Worm (Caenorhabditis elegans) whole organism, L1 larva: Measurements from ENCODE around the gene C09G12.17.

Source experiments
- C04F5.9 ChIP-seq: sonication (generic microtip); optimal IDR thresholded peaks from 2 replicates; lab custom pipeline; 2016; ENCODE audit warnings: missing genetic modification characterization, missing compliant biosample characterization
- C16A3.4 ChIP-seq: fragments of 150-350 bp; optimal IDR thresholded peaks from 2 replicates; lab custom pipeline; 2014; ENCODE audit warnings: missing biosample characterization, missing genetic modification characterization
- C34B4.2 ChIP-seq: sonication (generic microtip); optimal IDR thresholded peaks from 2 replicates; lab custom pipeline; 2017; ENCODE audit warnings: mild to moderate bottlenecking, missing genetic modification characterization, missing compliant biosample characterization
- blmp-1 ChIP-seq: fragments of 150-350 bp; optimal IDR thresholded peaks from 2 replicates; lab custom pipeline; 2014; ENCODE audit warnings: missing biosample characterization, missing genetic modification characterization
- ceh-8 ChIP-seq: fragments of 200-800 bp; sonication (Bioruptor generic); optimal IDR thresholded peaks from 2 replicates; lab custom pipeline; 2018; ENCODE audit warnings: mild to moderate bottlenecking, missing genetic modification characterization, moderate library complexity, missing compliant biosample characterization
- ceh-90 ChIP-seq: sonication (generic microtip); optimal IDR thresholded peaks from 2 replicates; lab custom pipeline; 2016; ENCODE audit warnings: missing genetic modification characterization, missing compliant biosample characterization
- ces-1 ChIP-seq: fragments of 150-350 bp; optimal IDR thresholded peaks from 2 replicates; lab custom pipeline; 2014; ENCODE audit warnings: missing biosample characterization, missing genetic modification reagents, missing genetic modification characterization
- dpl-1 ChIP-seq, 3 experiments: fragments of 150-350 bp in 2 of 3; sonication (generic microtip) in 1 of 3; optimal IDR thresholded peaks; 2 replicates each; lab custom pipeline; 2014 to 2017; ENCODE audit warnings: missing biosample characterization in 3 of 3, missing genetic modification characterization in 3 of 3, missing genetic modification reagents in 3 of 3
- efl-1 ChIP-seq, 4 experiments: fragments of 150-350 bp; optimal IDR thresholded peaks in 3 of 4; peaks in 1 of 4; 1 replicate in 1 of 4; 2 replicates in 3 of 4; lab custom pipeline; 2014; ENCODE audit warnings: missing biosample characterization in 2 of 4, missing genetic modification characterization in 2 of 4, missing genetic modification reagents in 2 of 4
- efl-3 ChIP-seq: fragments of 200-800 bp; sonication (Bioruptor generic); optimal IDR thresholded peaks from 2 replicates; lab custom pipeline; 2018; ENCODE audit warnings: mild to moderate bottlenecking, missing genetic modification characterization, missing compliant biosample characterization
- egl-27 ChIP-seq, 2 experiments: fragments of 150-350 bp in 1 of 2; sonication (generic microtip); optimal IDR thresholded peaks; 3 replicates each; lab custom pipeline; 2017 to 2018; ENCODE audit warnings: missing biosample characterization in 2 of 2, missing genetic modification characterization in 2 of 2, missing genetic modification reagents in 2 of 2
- elt-2 ChIP-seq: sonication (generic microtip); optimal IDR thresholded peaks from 2 replicates; lab custom pipeline; 2016; ENCODE audit warnings: missing genetic modification characterization, mild to moderate bottlenecking, inconsistent platforms, missing compliant biosample characterization, missing genetic modification reagents
- fkh-10 ChIP-seq: sonication (generic microtip); optimal IDR thresholded peaks from 2 replicates; lab custom pipeline; 2017; ENCODE audit warnings: missing biosample characterization, missing genetic modification reagents, missing genetic modification characterization
- fos-1 ChIP-seq: fragments of 150-350 bp; optimal IDR thresholded peaks from 2 replicates; lab custom pipeline; 2014; ENCODE audit warnings: missing biosample characterization, missing genetic modification characterization
- hpl-2 ChIP-seq: fragments of 150-350 bp; optimal IDR thresholded peaks from 2 replicates; lab custom pipeline; 2014; ENCODE audit warnings: missing biosample characterization, missing genetic modification reagents, missing genetic modification characterization
- isw-1 ChIP-seq: fragments of 200-800 bp; sonication (Bioruptor generic); IDR thresholded peaks from 2 replicates; pipeline ENCODE4 v1.3.6; 2022; ENCODE audit warnings: missing genetic modification characterization, missing compliant biosample characterization
- jun-1 ChIP-seq: fragments of 150-350 bp; optimal IDR thresholded peaks from 2 replicates; lab custom pipeline; 2014; ENCODE audit warnings: missing biosample characterization, missing genetic modification reagents, missing genetic modification characterization
- lin-13 ChIP-seq: fragments of 150-350 bp; optimal IDR thresholded peaks from 2 replicates; lab custom pipeline; 2014; ENCODE audit warnings: missing biosample characterization, missing genetic modification reagents, missing genetic modification characterization
- lin-14 ChIP-seq: fragments of 200-800 bp; sonication (Bioruptor generic); optimal IDR thresholded peaks from 2 replicates; lab custom pipeline; 2018; ENCODE audit warnings: mild to moderate bottlenecking, missing genetic modification characterization, moderate library complexity, missing compliant biosample characterization
- lin-15B ChIP-seq: fragments of 150-350 bp; sonication (generic microtip); optimal IDR thresholded peaks from 3 replicates; lab custom pipeline; 2014; ENCODE audit warnings: missing biosample characterization, missing genetic modification characterization
- lin-35 ChIP-seq, 2 experiments: fragments of 150-350 bp; optimal IDR thresholded peaks; 2 replicates each; lab custom pipeline; 2014; ENCODE audit warnings: missing biosample characterization in 2 of 2, missing genetic modification characterization in 2 of 2, missing genetic modification reagents in 2 of 2
- lin-39 ChIP-seq: fragments of 150-350 bp; optimal IDR thresholded peaks from 2 replicates; lab custom pipeline; 2014; ENCODE audit warnings: missing biosample characterization, missing genetic modification reagents, missing genetic modification characterization
- lir-3 ChIP-seq: sonication (generic microtip); optimal IDR thresholded peaks from 2 replicates; lab custom pipeline; 2016; ENCODE audit warnings: mild to moderate bottlenecking, missing genetic modification characterization, moderate library complexity, missing compliant biosample characterization; ENCODE audit not compliant: poor library complexity
- lsy-2 ChIP-seq, 2 experiments: fragments of 150-350 bp; optimal IDR thresholded peaks; 2 replicates each; lab custom pipeline; 2014; ENCODE audit warnings: missing biosample characterization in 2 of 2, missing genetic modification characterization in 2 of 2
- mep-1 ChIP-seq: fragments of 150-350 bp; optimal IDR thresholded peaks from 2 replicates; lab custom pipeline; 2014; ENCODE audit warnings: missing biosample characterization, missing genetic modification characterization
- nhr-11 ChIP-seq: fragments of 150-350 bp; optimal IDR thresholded peaks from 2 replicates; lab custom pipeline; 2014; ENCODE audit warnings: missing biosample characterization, missing genetic modification characterization
- nhr-237 ChIP-seq: fragments of 150-350 bp; optimal IDR thresholded peaks from 2 replicates; lab custom pipeline; 2014; ENCODE audit warnings: missing biosample characterization, missing genetic modification characterization
- nhr-71 ChIP-seq: sonication (generic microtip); optimal IDR thresholded peaks from 2 replicates; lab custom pipeline; 2016; ENCODE audit warnings: mild to moderate bottlenecking, missing genetic modification characterization, moderate library complexity, missing compliant biosample characterization
- nhr-77 ChIP-seq: fragments of 150-350 bp; optimal IDR thresholded peaks from 2 replicates; lab custom pipeline; 2014; ENCODE audit warnings: missing biosample characterization, missing genetic modification characterization
- pag-3 ChIP-seq: sonication (generic microtip); optimal IDR thresholded peaks from 2 replicates; lab custom pipeline; 2017; ENCODE audit warnings: missing genetic modification characterization, mild to moderate bottlenecking, missing compliant biosample characterization, antibody characterized with exemption, borderline replicate concordance; ENCODE audit not compliant: insufficient read depth
- skn-1 ChIP-seq: fragments of 150-350 bp; optimal IDR thresholded peaks from 2 replicates; lab custom pipeline; 2014; ENCODE audit warnings: missing biosample characterization, missing genetic modification characterization
- snu-23 ChIP-seq: sonication (generic microtip); optimal IDR thresholded peaks from 2 replicates; lab custom pipeline; 2016; ENCODE audit warnings: missing genetic modification characterization, missing compliant biosample characterization
- sox-4 ChIP-seq: sonication (generic microtip); optimal IDR thresholded peaks from 2 replicates; lab custom pipeline; 2016; ENCODE audit warnings: missing genetic modification characterization, missing compliant biosample characterization
- unc-130 ChIP-seq: fragments of 150-350 bp; optimal IDR thresholded peaks from 2 replicates; lab custom pipeline; 2017; ENCODE audit warnings: missing biosample characterization, missing genetic modification characterization, inconsistent platforms
- unc-86 ChIP-seq: sonication (generic microtip); optimal IDR thresholded peaks from 2 replicates; lab custom pipeline; 2016; ENCODE audit warnings: missing genetic modification characterization, missing compliant biosample characterization
- xbp-1 ChIP-seq: sonication (generic microtip); optimal IDR thresholded peaks from 2 replicates; lab custom pipeline; 2016; ENCODE audit warnings: missing genetic modification characterization, missing compliant biosample characterization
- zag-1 ChIP-seq: fragments of 150-350 bp; optimal IDR thresholded peaks from 2 replicates; lab custom pipeline; 2014; ENCODE audit warnings: missing biosample characterization, missing genetic modification characterization

C09G12.17 gene

DNA sequence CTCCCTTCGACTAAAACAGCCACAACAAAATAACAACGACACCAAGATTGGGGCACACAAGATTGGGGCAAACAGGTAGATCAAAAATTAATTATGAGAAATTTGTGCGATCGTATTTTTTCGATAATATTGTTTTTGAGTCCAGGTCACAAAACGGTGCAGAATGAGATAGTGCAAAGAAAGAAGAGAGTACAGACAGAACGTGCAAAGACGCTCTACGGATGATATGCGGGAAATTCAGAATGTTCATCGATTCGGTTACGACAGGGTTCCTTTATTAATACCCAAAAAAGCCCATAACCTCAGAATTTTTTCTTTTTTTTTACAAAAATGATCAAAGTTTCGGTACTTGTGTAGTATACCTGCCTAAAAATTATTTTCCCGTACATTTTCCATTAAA is 43.0 kb upstream of the C09G12.17 start:
- TF ChIP-seq snu-23 (GFP tag; lab: Kevin White, UChicago) (peak; percentile 16), lsy-2 (tag; optimal IDR thresholded peaks at IDR 0.05; lab: Kevin White, UChicago) (peak in 1 of 2 experiments; percentile 56), lin-35 (GFP tag; optimal IDR thresholded peaks at IDR 0.05; lab: Kevin White, UChicago) (peak; percentile 10 to 62), egl-27 (tag; optimal IDR thresholded peaks at IDR 0.05; lab: Kevin White, UChicago) (no peak), efl-1 (optimal IDR thresholded peaks at IDR 0.05; lab: Kevin White, UChicago) (peak; percentile 2 to 58), efl-1 (GFP tag; optimal IDR thresholded peaks at IDR 0.05 in 1 of 2; lab: Kevin White, UChicago) (peak in 1 of 2 experiments; percentile 54), dpl-1 (GFP tag; optimal IDR thresholded peaks at IDR 0.05; lab: Kevin White, UChicago) (peak; percentile 17 to 53 (median 30)), mep-1 (tag; lab: Kevin White, UChicago) (no peak)

DNA sequence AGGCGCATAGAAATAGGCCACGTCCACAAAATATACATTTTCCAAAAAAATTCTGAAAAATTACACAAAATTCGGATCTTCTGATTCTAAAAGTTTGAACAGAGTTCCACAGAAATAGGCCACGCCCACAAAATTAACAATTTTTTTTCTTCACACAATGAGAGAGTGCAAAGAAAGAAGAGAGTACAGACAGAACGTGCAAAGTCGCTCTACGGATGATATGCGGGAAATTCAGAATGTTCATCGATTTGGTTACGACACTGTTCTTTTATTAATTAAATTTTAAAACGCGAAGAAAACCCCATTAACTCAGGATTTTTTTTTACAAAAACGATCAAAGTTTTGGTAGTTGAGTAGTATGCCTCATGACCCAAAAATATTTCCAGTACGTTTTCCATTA is 36.7 kb upstream of the C09G12.17 start:
- no peak for TF ChIP-seq zag-1 (tag; lab: Kevin White, UChicago)
- TF ChIP-seq C16A3.4 (tag; lab: Kevin White, UChicago) = peak; percentile 1
- TF ChIP-seq fkh-10 (GFP tag; lab: Kevin White, UChicago) = no peak
- TF ChIP-seq lsy-2 (tag; optimal IDR thresholded peaks at IDR 0.05; lab: Kevin White, UChicago) = peak; percentile 24 to 70
- no peak for TF ChIP-seq lin-15B (tag; lab: Kevin White, UChicago)
- peak; percentile 35 for TF ChIP-seq blmp-1 (tag; lab: Kevin White, UChicago)
- peak; percentile 16 to 78 for TF ChIP-seq lin-35 (GFP tag; optimal IDR thresholded peaks at IDR 0.05; lab: Kevin White, UChicago)
- TF ChIP-seq dpl-1 (GFP tag; optimal IDR thresholded peaks at IDR 0.05; lab: Kevin White, UChicago) = peak; percentile 33 to 76 (median 61)
- peak; percentile 50 to 66 for TF ChIP-seq efl-1 (optimal IDR thresholded peaks at IDR 0.05; lab: Kevin White, UChicago)
- peak; percentile 67 to 96 for TF ChIP-seq efl-1 (GFP tag; optimal IDR thresholded peaks at IDR 0.05 in 1 of 2; lab: Kevin White, UChicago)
- TF ChIP-seq sox-4 = no peak
- TF ChIP-seq pag-3 = no peak
- no peak for TF ChIP-seq isw-1 (GFP tag; lab: Robert Waterston, UW)
- TF ChIP-seq unc-130 (tag; lab: Kevin White, UChicago) = no peak
- TF ChIP-seq nhr-11 = no peak
- peak; percentile 10 for TF ChIP-seq snu-23 (GFP tag; lab: Kevin White, UChicago)
- TF ChIP-seq, all 84 proteins: peak for 7

DNA sequence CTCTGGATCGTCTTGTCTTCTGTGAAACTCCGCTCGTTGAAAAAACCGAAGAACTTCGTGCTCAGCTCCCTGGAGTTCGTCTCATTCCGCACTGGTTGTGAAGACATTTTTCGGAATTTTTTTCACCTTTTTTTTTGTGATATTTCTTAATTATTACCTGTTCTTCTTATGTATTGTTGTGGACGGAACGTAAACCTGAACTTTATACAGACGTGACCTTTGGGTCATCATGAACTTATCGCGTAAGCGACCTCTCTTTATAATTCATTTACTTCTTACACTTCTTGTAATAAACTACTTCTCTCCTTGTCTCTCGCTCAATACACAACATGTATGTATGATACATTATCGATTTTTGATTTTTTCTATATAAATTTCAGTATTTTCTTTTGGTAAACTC is 35.9 kb upstream of the C09G12.17 start, which contains the start of gene M57.1:
M57.1 (plus strand) TSS at position 301 of the 400 bp plus-strand sequence.
- no peak for TF ChIP-seq efl-1 (optimal IDR thresholded peaks at IDR 0.05; lab: Kevin White, UChicago)
- no peak for TF ChIP-seq efl-1 (GFP tag; optimal IDR thresholded peaks at IDR 0.05 in 1 of 2; lab: Kevin White, UChicago)
- TF ChIP-seq hpl-2 = no peak
- TF ChIP-seq jun-1 (tag; lab: Kevin White, UChicago) = no peak

DNA sequence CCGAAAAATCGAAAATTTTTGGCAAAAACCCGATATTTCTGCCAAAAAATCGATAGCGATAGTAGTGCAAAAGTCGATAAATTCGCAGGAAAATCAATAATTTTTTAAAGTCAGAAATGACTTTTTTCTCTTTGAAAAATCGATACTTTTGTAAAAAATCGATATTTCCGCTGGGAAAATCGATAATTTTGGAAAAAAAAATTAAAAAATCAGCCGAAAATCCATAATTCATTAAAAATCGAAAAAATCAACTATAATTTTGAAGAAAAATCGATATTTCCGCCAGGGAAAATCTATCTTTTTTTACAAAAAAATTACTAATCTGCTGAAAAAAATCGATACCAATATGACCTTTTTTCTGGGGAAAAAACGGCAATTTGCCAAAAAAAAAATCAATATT is 35.3 kb upstream of the C09G12.17 start:
- no peak for TF ChIP-seq ceh-90 (tag; lab: Kevin White, UChicago)
- no peak for TF ChIP-seq lin-13 (GFP tag; lab: Kevin White, UChicago)
- TF ChIP-seq efl-3 (GFP tag; lab: Kevin White, UChicago) = no peak
- TF ChIP-seq unc-86 (tag; lab: Kevin White, UChicago) = no peak
- no peak for TF ChIP-seq sox-4
- no peak for TF ChIP-seq ceh-8 (GFP tag; lab: Kevin White, UChicago)
- TF ChIP-seq C16A3.4 (tag; lab: Kevin White, UChicago) = no peak
- no peak for TF ChIP-seq ces-1
- TF ChIP-seq C04F5.9 (tag; lab: Kevin White, UChicago) = no peak
- no peak for TF ChIP-seq nhr-71 (tag; lab: Kevin White, UChicago)
- TF ChIP-seq elt-2 (tag; lab: Kevin White, UChicago) = no peak
- TF ChIP-seq fos-1 (tag; lab: Kevin White, UChicago) = no peak
- no peak for TF ChIP-seq lin-14 (GFP tag; lab: Kevin White, UChicago)
- TF ChIP-seq nhr-237 = no peak
- TF ChIP-seq pag-3 = no peak
- TF ChIP-seq skn-1 (tag; lab: Kevin White, UChicago) = no peak

DNA sequence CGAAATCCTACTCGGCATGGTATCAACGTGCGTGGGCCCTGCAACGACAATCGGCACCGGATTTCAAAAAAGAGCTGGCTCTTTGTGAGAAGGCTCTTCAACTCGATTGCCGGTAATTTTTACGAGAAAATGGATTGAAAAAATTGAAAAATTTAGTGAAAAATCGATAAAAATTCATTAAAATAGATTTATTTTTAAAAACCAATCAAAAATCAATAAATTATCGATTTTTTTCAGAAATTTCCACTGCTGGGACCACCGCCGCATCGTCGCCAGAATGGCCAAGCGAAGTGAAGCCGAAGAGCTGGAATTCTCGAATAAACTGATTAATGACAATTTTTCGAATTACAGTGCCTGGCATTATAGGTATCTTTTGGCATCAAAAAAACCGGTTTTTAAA is 31.6 kb upstream of the C09G12.17 start:
- TF ChIP-seq xbp-1 (tag; lab: Kevin White, UChicago) (no peak), lir-3 (no peak), nhr-77 (tag; lab: Kevin White, UChicago) (no peak), lsy-2 (tag; optimal IDR thresholded peaks at IDR 0.05; lab: Kevin White, UChicago) (no peak), unc-86 (tag; lab: Kevin White, UChicago) (no peak), lin-39 (tag; lab: Kevin White, UChicago) (no peak), C34B4.2 (tag; lab: Kevin White, UChicago) (no peak)
- TF ChIP-seq, all 84 proteins: peak for 0
